Worm (Caenorhabditis elegans) whole organism, early embryonic: ENCODE measurements around the gene Y6E2A.1.

Experiments used
- B0310.2 ChIP-seq: sonication (generic microtip); optimal IDR thresholded peaks from 2 replicates; lab custom pipeline; 2016; ENCODE audit warnings: mild to moderate bottlenecking, missing genetic modification characterization, missing compliant biosample characterization
- F13C5.2 ChIP-seq: sonication (generic microtip); optimal IDR thresholded peaks from 2 replicates; lab custom pipeline; 2017; ENCODE audit warnings: mild to moderate bottlenecking, missing genetic modification characterization, inconsistent platforms, missing compliant biosample characterization
- aly-1 ChIP-seq: sonication (generic microtip); optimal IDR thresholded peaks from 2 replicates; lab custom pipeline; 2016; ENCODE audit warnings: missing genetic modification characterization, missing compliant biosample characterization
- ama-1 ChIP-seq: fragments of 150-350 bp; optimal IDR thresholded peaks from 2 replicates; lab custom pipeline; 2014
- ceh-13 ChIP-seq: fragments of 200-800 bp; sonication (Bioruptor generic); optimal IDR thresholded peaks from 2 replicates; lab custom pipeline; 2018; ENCODE audit warnings: mild to moderate bottlenecking, missing genetic modification characterization, missing compliant biosample characterization
- ceh-36 ChIP-seq: sonication (generic microtip); optimal IDR thresholded peaks from 2 replicates; lab custom pipeline; 2016; ENCODE audit warnings: missing genetic modification characterization, inconsistent platforms, missing compliant biosample characterization
- ets-7 ChIP-seq: sonication (generic microtip); optimal IDR thresholded peaks from 2 replicates; lab custom pipeline; 2016; ENCODE audit warnings: missing genotype, missing genetic modification characterization, missing compliant biosample characterization
- flt-1 ChIP-seq: fragments of 200-800 bp; sonication (Bioruptor generic); IDR thresholded peaks from 2 replicates; pipeline ENCODE4 v1.3.6; 2022; ENCODE audit warnings: missing genetic modification characterization, missing compliant biosample characterization
- hmbx-1 ChIP-seq: sonication (generic microtip); optimal IDR thresholded peaks from 2 replicates; lab custom pipeline; 2016; ENCODE audit warnings: mild to moderate bottlenecking, missing genetic modification characterization, missing compliant biosample characterization
- hmg-4 ChIP-seq: fragments of 200-800 bp; sonication (Bioruptor generic); optimal IDR thresholded peaks from 2 replicates; lab custom pipeline; 2018; ENCODE audit warnings: mild to moderate bottlenecking, missing genetic modification characterization, missing compliant biosample characterization
- hnd-1 ChIP-seq: sonication (generic microtip); optimal IDR thresholded peaks from 2 replicates; lab custom pipeline; 2016; ENCODE audit warnings: missing genetic modification characterization, missing compliant biosample characterization
- pes-1 ChIP-seq: fragments of 200-800 bp; sonication (Bioruptor generic); IDR thresholded peaks from 2 replicates; pipeline ENCODE4 v1.3.6; 2022; ENCODE audit warnings: missing genetic modification reagents, missing genetic modification characterization, missing compliant biosample characterization
- scrt-1 ChIP-seq: fragments of 200-800 bp; sonication (Bioruptor generic); IDR thresholded peaks from 2 replicates; pipeline ENCODE4 v1.3.6; 2022; ENCODE audit warnings: missing genetic modification characterization, missing compliant biosample characterization
- sea-1 ChIP-seq: fragments of 200-800 bp; sonication (Bioruptor generic); conservative IDR thresholded peaks from 2 replicates; pipeline ENCODE4 v1.3.6; 2022; ENCODE audit warnings: missing genetic modification characterization, missing compliant biosample characterization
- tbx-11 ChIP-seq: fragments of 200-800 bp; sonication (Bioruptor generic); IDR thresholded peaks from 2 replicates; pipeline ENCODE4 v1.3.6; 2022; ENCODE audit warnings: missing genetic modification characterization, missing compliant biosample characterization
- tbx-37 ChIP-seq: fragments of 200-800 bp; sonication (Bioruptor generic); conservative IDR thresholded peaks from 2 replicates; pipeline ENCODE4 v1.3.6; 2022; ENCODE audit warnings: missing genetic modification reagents, missing genetic modification characterization, missing compliant biosample characterization
- tra-4 ChIP-seq: sonication (generic microtip); optimal IDR thresholded peaks from 2 replicates; lab custom pipeline; 2017; ENCODE audit warnings: missing genetic modification characterization, missing compliant biosample characterization

Y6E2A.1 gene

ce11 chrV:15721431-15721830 lies 11.1 kb upstream of the Y6E2A.1 start:
- no peak for TF ChIP-seq tbx-11 (GFP tag; lab: Robert Waterston, UW)
- TF ChIP-seq pes-1 (GFP tag; lab: Robert Waterston, UW) = no peak
- TF ChIP-seq flt-1 = no peak
- no peak for TF ChIP-seq hmbx-1 (tag; lab: Kevin White, UChicago)
- no peak for TF ChIP-seq hmg-4 (GFP tag; lab: Kevin White, UChicago)

ce11 chrV:15719570-15719969 lies 9.3 kb upstream of the Y6E2A.1 start, which contains the start of gene Y6E2A.7:
Gene Y6E2A.7 (plus strand): TSS chrV:15719870.
- no peak for TF ChIP-seq flt-1
- no peak for TF ChIP-seq ama-1 (lab: Kevin White, UChicago)
- TF ChIP-seq tbx-11 (GFP tag; lab: Robert Waterston, UW) = no peak
- TF ChIP-seq hmbx-1 (tag; lab: Kevin White, UChicago) = no peak
- no peak for TF ChIP-seq tra-4 (tag; lab: Kevin White, UChicago)
- TF ChIP-seq ets-7 = no peak
- TF ChIP-seq pes-1 (GFP tag; lab: Robert Waterston, UW) = no peak
- TF ChIP-seq ceh-13 (GFP tag; lab: Kevin White, UChicago) = no peak
- no peak for TF ChIP-seq scrt-1 (GFP tag; lab: Robert Waterston, UW)
- no peak for TF ChIP-seq hnd-1 (tag; lab: Kevin White, UChicago)

ce11 chrV:15718562-15718961 lies 8.3 kb upstream of the Y6E2A.1 start, which contains the start of gene Y6E2A.5:
Gene Y6E2A.5 (minus strand): TSS chrV:15718662.
- TF ChIP-seq hmg-4 (GFP tag; lab: Kevin White, UChicago) = no peak

ce11 chrV:15716679-15717078 lies 6.4 kb upstream of the Y6E2A.1 start, which contains the start of gene Y6E2A.4:
Gene Y6E2A.4 (minus strand): TSS chrV:15716779.
- TF ChIP-seq tbx-37 (GFP tag; lab: Robert Waterston, UW) (no peak), ceh-36 (tag; lab: Kevin White, UChicago) (no peak), tbx-11 (GFP tag; lab: Robert Waterston, UW) (no peak), ama-1 (lab: Kevin White, UChicago) (no peak), pes-1 (GFP tag; lab: Robert Waterston, UW) (no peak), hmbx-1 (tag; lab: Kevin White, UChicago) (no peak), scrt-1 (GFP tag; lab: Robert Waterston, UW) (no peak), flt-1 (no peak), B0310.2 (tag; lab: Kevin White, UChicago) (no peak), F13C5.2 (tag; lab: Kevin White, UChicago) (no peak), hnd-1 (tag; lab: Kevin White, UChicago) (no peak), sea-1 (no peak), tra-4 (tag; lab: Kevin White, UChicago) (no peak), aly-1 (no peak)

ce11 chrV:15715636-15716035 lies 5.3 kb upstream of the Y6E2A.1 start:
- TF ChIP-seq flt-1 = no peak
- no peak for TF ChIP-seq tbx-11 (GFP tag; lab: Robert Waterston, UW)
- TF ChIP-seq ama-1 (lab: Kevin White, UChicago) = no peak
- no peak for TF ChIP-seq B0310.2 (tag; lab: Kevin White, UChicago)

ce11 chrV:15712385-15712784 lies 2.1 kb upstream of the Y6E2A.1 start:
- TF ChIP-seq tra-4 (tag; lab: Kevin White, UChicago) (no peak), scrt-1 (GFP tag; lab: Robert Waterston, UW) (no peak), hmg-4 (GFP tag; lab: Kevin White, UChicago) (no peak), hmbx-1 (tag; lab: Kevin White, UChicago) (no peak), B0310.2 (tag; lab: Kevin White, UChicago) (no peak), tbx-11 (GFP tag; lab: Robert Waterston, UW) (no peak), hnd-1 (tag; lab: Kevin White, UChicago) (no peak), ama-1 (lab: Kevin White, UChicago) (no peak), F13C5.2 (tag; lab: Kevin White, UChicago) (no peak), ceh-36 (tag; lab: Kevin White, UChicago) (no peak), pes-1 (GFP tag; lab: Robert Waterston, UW) (no peak)

- TF ChIP-seq F13C5.2 (tag; lab: Kevin White, UChicago) = no peak
- TF ChIP-seq scrt-1 (GFP tag; lab: Robert Waterston, UW) = no peak
- no peak for TF ChIP-seq ceh-36 (tag; lab: Kevin White, UChicago)
- TF ChIP-seq hnd-1 (tag; lab: Kevin White, UChicago) = no peak
- no peak for TF ChIP-seq tra-4 (tag; lab: Kevin White, UChicago)
- TF ChIP-seq ceh-13 (GFP tag; lab: Kevin White, UChicago) = no peak
- TF ChIP-seq pes-1 (GFP tag; lab: Robert Waterston, UW) = no peak
- TF ChIP-seq hmg-4 (GFP tag; lab: Kevin White, UChicago) = no peak
- no peak for TF ChIP-seq ama-1 (lab: Kevin White, UChicago)
- no peak for TF ChIP-seq aly-1
- no peak for TF ChIP-seq flt-1
- TF ChIP-seq ets-7 = no peak
- no peak for TF ChIP-seq sea-1
- no peak for TF ChIP-seq hmbx-1 (tag; lab: Kevin White, UChicago)
These were observed 1.6 kb upstream of the Y6E2A.1 start, which contains the start of gene str-101 for ce11 chrV:15711898-15712297. Gene str-101 (minus strand): TSS chrV:15711998.

ce11 chrV:15707982-15708381 lies 2.3 kb downstream of the Y6E2A.1 start:
- no peak for TF ChIP-seq flt-1
- TF ChIP-seq aly-1 = no peak
- TF ChIP-seq ceh-13 (GFP tag; lab: Kevin White, UChicago) = no peak
- no peak for TF ChIP-seq sea-1
- no peak for TF ChIP-seq hmg-4 (GFP tag; lab: Kevin White, UChicago)
- TF ChIP-seq tra-4 (tag; lab: Kevin White, UChicago) = no peak
- no peak for TF ChIP-seq hnd-1 (tag; lab: Kevin White, UChicago)
- no peak for TF ChIP-seq hmbx-1 (tag; lab: Kevin White, UChicago)
- TF ChIP-seq pes-1 (GFP tag; lab: Robert Waterston, UW) = no peak
- TF ChIP-seq ets-7 = no peak
- TF ChIP-seq F13C5.2 (tag; lab: Kevin White, UChicago) = no peak
- no peak for TF ChIP-seq B0310.2 (tag; lab: Kevin White, UChicago)
- no peak for TF ChIP-seq scrt-1 (GFP tag; lab: Robert Waterston, UW)
- no peak for TF ChIP-seq tbx-37 (GFP tag; lab: Robert Waterston, UW)
- TF ChIP-seq tbx-11 (GFP tag; lab: Robert Waterston, UW) = no peak
- TF ChIP-seq ama-1 (lab: Kevin White, UChicago) = no peak
- TF ChIP-seq ceh-36 (tag; lab: Kevin White, UChicago) = no peak
